Worm (Caenorhabditis elegans): Measurements from ENCODE around the gene str-208.

ce11 chrV:5000406-5000805 is 43.8 kb downstream of the str-208 start, which contains the start of gene ugt-7:
- TF ChIP-seq T22C8.4 (GFP tag; IDR thresholded peaks at IDR 0.05) = no peak
- TF ChIP-seq flt-1 (GFP tag; IDR thresholded peaks at IDR 0.05) = no peak
- no peak for TF ChIP-seq ztf-29 (GFP tag; IDR thresholded peaks at IDR 0.05)
- TF ChIP-seq tab-1 (GFP tag; IDR thresholded peaks at IDR 0.05) = no peak
- TF ChIP-seq med-1 (GFP tag; optimal IDR thresholded peaks at IDR 0.05; ENCODE audit: insufficient read depth) = no peak
- TF ChIP-seq ref-1 (GFP tag; conservative IDR thresholded peaks at IDR 0.05) = no peak
- no peak for TF ChIP-seq cog-1 (tag; optimal IDR thresholded peaks at IDR 0.05)
- no peak for TF ChIP-seq klf-2 (GFP tag; conservative IDR thresholded peaks at IDR 0.05)
- TF ChIP-seq ztf-23 (GFP tag; IDR thresholded peaks at IDR 0.05) = no peak
